Worm (Caenorhabditis elegans): ENCODE results near the gene pin-2.

DNA sequence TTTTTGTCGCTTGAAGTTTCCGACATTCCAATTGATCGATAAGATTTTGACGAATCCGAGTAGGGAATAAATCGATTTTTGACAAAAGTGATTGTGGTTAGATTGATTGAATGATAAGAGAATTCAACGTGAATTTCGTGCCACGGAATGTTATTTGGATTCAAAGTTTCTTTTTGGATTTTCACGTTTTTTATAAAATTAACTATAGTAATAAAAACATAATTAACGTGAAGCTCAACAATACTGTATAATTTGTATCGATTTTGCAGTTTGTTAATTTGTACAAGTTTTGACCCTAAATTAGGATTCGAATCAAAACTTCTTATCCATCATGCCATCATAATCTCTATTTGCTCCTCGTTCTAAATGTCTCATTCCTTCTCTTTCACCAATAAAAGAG is 48.9 kb upstream of the pin-2 start, which contains the start of gene C36H8.1:
- TF ChIP-seq unc-62 (GFP tag; optimal IDR thresholded peaks at IDR 0.05) (no peak), jun-1 (tag; optimal IDR thresholded peaks at IDR 0.05) (no peak)

All from whole organism, L3 larva.